Worm (Caenorhabditis elegans) whole organism, midembryonic: ENCODE measurements around the gene C31A11.13.

ENCODE experiments used
- T22C8.4 ChIP-seq: fragments of 200-800 bp; sonication (Bioruptor generic); IDR thresholded peaks from 2 replicates; pipeline ENCODE4 v1.3.6; 2022; ENCODE audit warnings: missing genetic modification characterization, missing compliant biosample characterization
- cog-1 ChIP-seq: sonication (generic microtip); optimal IDR thresholded peaks from 2 replicates; lab custom pipeline; 2016; ENCODE audit warnings: missing genetic modification characterization, missing compliant biosample characterization
- flt-1 ChIP-seq: fragments of 200-800 bp; sonication (Bioruptor generic); IDR thresholded peaks from 2 replicates; pipeline ENCODE4 v1.3.6; 2022; ENCODE audit warnings: missing genetic modification characterization, missing compliant biosample characterization
- klf-2 ChIP-seq: fragments of 200-800 bp; sonication (Bioruptor generic); conservative IDR thresholded peaks from 2 replicates; pipeline ENCODE4 v1.3.6; 2022; ENCODE audit warnings: missing genetic modification reagents, missing genetic modification characterization, missing compliant biosample characterization
- med-1 ChIP-seq: sonication (generic microtip); optimal IDR thresholded peaks from 2 replicates; lab custom pipeline; 2017; ENCODE audit warnings: missing genetic modification characterization, mild to moderate bottlenecking, missing compliant biosample characterization, antibody characterized with exemption, missing genetic modification reagents; ENCODE audit not compliant: insufficient read depth
- ref-1 ChIP-seq: fragments of 200-800 bp; sonication (Bioruptor generic); conservative IDR thresholded peaks from 2 replicates; pipeline ENCODE4 v1.3.6; 2022; ENCODE audit warnings: missing genetic modification reagents, missing genetic modification characterization, missing compliant biosample characterization
- tab-1 ChIP-seq: fragments of 200-800 bp; sonication (Bioruptor generic); IDR thresholded peaks from 2 replicates; pipeline ENCODE4 v1.3.6; 2022; ENCODE audit warnings: missing genetic modification characterization, missing compliant biosample characterization
- ztf-23 ChIP-seq: fragments of 200-800 bp; sonication (Bioruptor generic); IDR thresholded peaks from 2 replicates; pipeline ENCODE4 v1.3.6; 2022; ENCODE audit warnings: missing genetic modification reagents, missing genetic modification characterization, missing compliant biosample characterization
- ztf-29 ChIP-seq: fragments of 200-800 bp; sonication (Bioruptor generic); IDR thresholded peaks from 2 replicates; pipeline ENCODE4 v1.3.6; 2022; ENCODE audit warnings: missing genetic modification reagents, missing genetic modification characterization, missing compliant biosample characterization

Gene C31A11.13

DNA sequence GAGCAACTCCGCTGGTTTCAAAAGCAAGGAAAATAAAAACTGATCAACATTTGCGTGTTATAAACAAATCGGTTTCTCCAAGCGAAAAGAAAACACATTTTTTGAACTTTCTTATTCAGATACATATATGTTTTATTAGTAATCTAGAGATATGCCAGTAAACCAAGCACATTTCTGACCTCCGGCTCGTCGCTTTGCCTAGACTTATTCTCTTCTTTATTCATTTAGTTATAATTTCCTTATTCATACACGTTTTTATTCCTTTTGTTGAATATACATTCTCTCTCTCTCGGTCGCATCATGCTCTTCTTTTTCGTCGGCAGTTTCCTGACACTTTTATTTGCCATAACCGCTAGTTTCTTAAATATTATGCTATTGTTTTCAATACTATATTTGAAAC is 3.7 kb downstream of the C31A11.13 start, which contains the start of gene srbc-84:
Gene srbc-84, plus strand, starts transcription at position 301 of the 400 bp plus-strand sequence.
- TF ChIP-seq ztf-29 = no peak
- no peak for TF ChIP-seq T22C8.4 (GFP tag; lab: Robert Waterston, UW)
- no peak for TF ChIP-seq flt-1 (GFP tag; lab: Robert Waterston, UW)
- TF ChIP-seq ztf-23 (GFP tag; lab: Robert Waterston, UW) = no peak
- no peak for TF ChIP-seq cog-1 (tag; lab: Kevin White, UChicago)
- no peak for TF ChIP-seq ref-1
- TF ChIP-seq tab-1 = no peak
- TF ChIP-seq klf-2 (GFP tag; lab: Robert Waterston, UW) = no peak
- no peak for TF ChIP-seq med-1 (GFP tag; lab: Kevin White, UChicago)

DNA sequence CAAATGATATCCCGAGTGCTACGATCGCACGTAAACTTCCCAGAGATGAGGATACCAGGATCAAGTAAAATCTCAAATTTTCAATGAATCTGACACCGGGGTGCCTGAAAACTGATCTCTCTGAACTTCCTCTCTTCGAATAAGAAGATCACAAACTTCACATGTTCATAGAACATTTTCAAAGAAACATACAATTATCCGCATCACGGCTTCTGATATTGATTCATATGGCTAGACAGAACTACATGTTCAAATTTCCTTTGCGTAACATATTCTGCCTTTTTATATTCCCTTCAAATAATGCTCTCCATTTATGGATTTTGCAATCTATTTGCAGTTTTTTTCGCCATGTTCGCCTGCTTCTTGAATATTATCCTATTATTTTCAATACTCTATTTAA is 5.3 kb downstream of the C31A11.13 start, which contains the start of gene srbc-83:
Gene srbc-83, plus strand, starts transcription at position 301 of the 400 bp plus-strand sequence.
- TF ChIP-seq flt-1 (GFP tag; lab: Robert Waterston, UW) = no peak
- no peak for TF ChIP-seq cog-1 (tag; lab: Kevin White, UChicago)
- TF ChIP-seq klf-2 (GFP tag; lab: Robert Waterston, UW) = no peak
- TF ChIP-seq med-1 (GFP tag; lab: Kevin White, UChicago) = no peak
- TF ChIP-seq ref-1 = no peak
- TF ChIP-seq tab-1 = no peak
- no peak for TF ChIP-seq T22C8.4 (GFP tag; lab: Robert Waterston, UW)
- TF ChIP-seq ztf-23 (GFP tag; lab: Robert Waterston, UW) = no peak

DNA sequence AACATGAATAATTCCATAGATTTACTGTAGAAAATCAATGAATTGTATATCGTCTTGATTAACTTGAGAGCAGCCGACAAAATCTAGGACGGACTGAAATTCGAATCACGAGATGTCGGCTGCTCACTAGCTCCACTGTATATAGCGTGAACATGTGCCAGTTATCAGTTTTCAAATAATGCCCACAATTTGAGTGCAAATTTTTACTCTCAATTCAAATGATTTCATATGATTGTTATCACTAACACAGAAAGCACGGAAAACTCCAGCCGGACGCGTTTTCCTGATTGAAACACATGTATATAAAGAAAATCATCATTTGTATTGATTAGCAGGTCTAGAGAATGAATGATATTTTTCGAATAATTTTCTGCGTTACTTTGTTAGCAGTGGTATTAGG is 9.9 kb downstream of the C31A11.13 start, which contains the start of gene oac-5:
Gene oac-5, plus strand, starts transcription at position 301 of the 400 bp plus-strand sequence.
- no peak for TF ChIP-seq ref-1
- no peak for TF ChIP-seq cog-1 (tag; lab: Kevin White, UChicago)
- no peak for TF ChIP-seq flt-1 (GFP tag; lab: Robert Waterston, UW)
- no peak for TF ChIP-seq T22C8.4 (GFP tag; lab: Robert Waterston, UW)
- TF ChIP-seq ztf-29 = no peak
- no peak for TF ChIP-seq med-1 (GFP tag; lab: Kevin White, UChicago)
- TF ChIP-seq ztf-23 (GFP tag; lab: Robert Waterston, UW) = no peak
- TF ChIP-seq tab-1 = no peak
- TF ChIP-seq klf-2 (GFP tag; lab: Robert Waterston, UW) = no peak

DNA sequence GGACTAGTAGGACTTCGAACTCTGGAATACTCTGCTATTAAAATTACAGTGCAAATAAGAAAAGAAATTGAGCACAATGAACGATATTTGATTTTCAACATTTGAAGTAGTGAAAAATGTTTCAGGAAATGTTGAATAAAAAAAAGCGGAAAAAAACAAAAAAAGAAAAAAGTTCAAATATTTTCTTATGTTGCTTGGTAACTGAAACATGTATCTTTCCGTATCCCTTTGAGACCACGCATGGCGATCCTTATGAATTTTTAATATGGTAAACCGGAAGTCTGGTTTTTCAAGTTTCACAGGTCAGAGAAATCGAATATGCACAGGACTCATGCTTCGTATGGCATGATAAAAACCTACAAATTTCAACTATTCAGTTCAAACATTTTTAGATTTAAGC is 14.7 kb downstream of the C31A11.13 start, which contains the start of gene F28G4.3:
Gene F28G4.3, minus strand, starts transcription at position 101 of the 400 bp plus-strand sequence.
- TF ChIP-seq tab-1 (no peak), ztf-29 (no peak), klf-2 (GFP tag; lab: Robert Waterston, UW) (no peak), T22C8.4 (GFP tag; lab: Robert Waterston, UW) (no peak), cog-1 (tag; lab: Kevin White, UChicago) (no peak), flt-1 (GFP tag; lab: Robert Waterston, UW) (no peak), ztf-23 (GFP tag; lab: Robert Waterston, UW) (no peak), med-1 (GFP tag; lab: Kevin White, UChicago) (no peak), ref-1 (no peak)

DNA sequence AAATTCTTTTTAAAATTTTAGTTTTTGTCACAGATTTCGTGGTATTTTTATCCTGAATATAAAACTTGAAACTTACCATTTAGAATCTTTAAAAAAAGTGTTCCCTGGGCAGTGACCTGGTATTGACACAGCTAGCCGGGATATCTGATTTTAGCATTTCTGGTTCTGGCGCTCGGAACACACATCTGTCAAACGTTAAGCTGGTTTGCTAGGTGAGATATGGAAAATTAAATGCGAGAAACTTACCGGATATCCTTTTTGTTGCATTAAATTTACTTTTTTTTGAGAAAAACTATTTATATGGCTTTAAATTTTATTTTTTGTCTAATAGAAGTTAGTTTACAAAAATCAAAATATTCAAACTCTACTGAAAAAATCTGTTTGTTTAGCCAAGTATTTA is 16.6 kb downstream of the C31A11.13 start, which contains the start of gene F28G4.4:
Gene F28G4.4, minus strand, starts transcription at position 101 of the 400 bp plus-strand sequence.
- TF ChIP-seq klf-2 (GFP tag; lab: Robert Waterston, UW) (no peak), ztf-23 (GFP tag; lab: Robert Waterston, UW) (no peak), tab-1 (no peak), ztf-29 (no peak), T22C8.4 (GFP tag; lab: Robert Waterston, UW) (no peak), cog-1 (tag; lab: Kevin White, UChicago) (no peak), med-1 (GFP tag; lab: Kevin White, UChicago) (no peak)

DNA sequence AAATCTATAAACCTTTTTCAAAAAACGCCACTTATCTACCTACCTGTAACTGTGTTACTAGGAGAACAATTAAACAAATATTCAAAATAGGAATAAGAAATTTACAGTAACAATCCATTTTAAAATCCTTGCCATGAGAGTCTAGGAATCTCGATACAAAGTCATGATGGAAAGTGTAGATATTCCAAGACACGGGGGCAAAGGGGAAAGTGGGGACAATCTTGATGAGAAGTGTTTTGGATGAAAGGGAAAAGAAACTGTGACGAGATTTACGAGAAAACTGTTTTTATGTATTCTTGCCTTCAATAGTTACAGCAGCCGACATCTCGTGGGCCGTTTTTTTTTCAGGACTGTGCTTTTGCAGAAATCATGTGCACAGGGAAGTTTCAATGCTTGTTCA is 20.2 kb downstream of the C31A11.13 start, which contains the start of gene F28G4.2:
Gene F28G4.2, minus strand, starts transcription at position 175 of the 400 bp plus-strand sequence.
- TF ChIP-seq med-1 (GFP tag; lab: Kevin White, UChicago) = no peak
- TF ChIP-seq ztf-23 (GFP tag; lab: Robert Waterston, UW) = no peak
- no peak for TF ChIP-seq cog-1 (tag; lab: Kevin White, UChicago)
- TF ChIP-seq flt-1 (GFP tag; lab: Robert Waterston, UW) = no peak
- TF ChIP-seq ztf-29 = no peak
- TF ChIP-seq T22C8.4 (GFP tag; lab: Robert Waterston, UW) = no peak
- no peak for TF ChIP-seq klf-2 (GFP tag; lab: Robert Waterston, UW)
- TF ChIP-seq ref-1 = no peak
- TF ChIP-seq tab-1 = no peak

DNA sequence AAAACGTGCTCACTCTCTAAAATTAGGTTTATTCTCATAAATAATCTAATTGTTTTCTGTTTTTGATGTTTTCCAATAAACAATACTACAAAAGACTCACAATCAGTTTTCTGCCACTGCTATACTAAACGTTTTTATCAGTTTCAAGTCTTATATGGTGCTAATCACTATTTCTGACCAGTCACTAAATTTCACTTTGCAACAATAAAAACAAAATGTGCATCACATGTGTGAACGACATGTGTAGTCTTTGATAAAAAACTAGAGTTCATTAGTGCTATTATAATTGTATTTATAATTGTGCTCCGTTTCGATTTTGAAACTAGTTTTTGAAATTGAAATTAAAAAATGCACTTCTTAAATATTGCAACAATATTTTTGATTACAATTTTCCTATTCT is 24.4 kb downstream of the C31A11.13 start, which contains the start of gene cyp-37B1:
Gene cyp-37B1, plus strand, starts transcription at position 199 of the 400 bp plus-strand sequence.
- TF ChIP-seq tab-1 (no peak), med-1 (GFP tag; lab: Kevin White, UChicago) (no peak), klf-2 (GFP tag; lab: Robert Waterston, UW) (no peak), ztf-29 (no peak), cog-1 (tag; lab: Kevin White, UChicago) (no peak), flt-1 (GFP tag; lab: Robert Waterston, UW) (no peak), ztf-23 (GFP tag; lab: Robert Waterston, UW) (no peak), ref-1 (no peak), T22C8.4 (GFP tag; lab: Robert Waterston, UW) (no peak)

DNA sequence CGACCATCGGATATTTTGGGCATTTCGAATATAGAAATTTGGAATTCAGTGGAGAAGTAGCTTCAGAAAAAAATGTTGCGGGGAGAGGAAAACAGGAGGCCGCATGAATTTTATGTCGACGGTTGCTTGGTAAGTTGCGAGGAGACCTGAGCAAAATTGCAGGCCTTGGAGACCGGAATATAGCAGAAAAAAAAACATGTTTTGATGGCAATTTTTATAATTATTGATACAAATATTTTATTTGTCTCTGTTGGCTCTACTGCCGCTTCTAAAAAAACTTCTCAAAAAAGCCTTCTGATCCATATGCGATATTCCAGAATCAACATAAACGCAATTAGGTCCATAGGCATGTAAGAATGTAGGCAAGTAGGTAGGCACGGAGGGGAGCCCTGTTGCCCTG is 27.0 kb downstream of the C31A11.13 start, which contains the start of gene pacl-1:
Gene pacl-1, minus strand, starts transcription at position 101 of the 400 bp plus-strand sequence.
- TF ChIP-seq flt-1 (GFP tag; lab: Robert Waterston, UW) = no peak
- no peak for TF ChIP-seq med-1 (GFP tag; lab: Kevin White, UChicago)

DNA sequence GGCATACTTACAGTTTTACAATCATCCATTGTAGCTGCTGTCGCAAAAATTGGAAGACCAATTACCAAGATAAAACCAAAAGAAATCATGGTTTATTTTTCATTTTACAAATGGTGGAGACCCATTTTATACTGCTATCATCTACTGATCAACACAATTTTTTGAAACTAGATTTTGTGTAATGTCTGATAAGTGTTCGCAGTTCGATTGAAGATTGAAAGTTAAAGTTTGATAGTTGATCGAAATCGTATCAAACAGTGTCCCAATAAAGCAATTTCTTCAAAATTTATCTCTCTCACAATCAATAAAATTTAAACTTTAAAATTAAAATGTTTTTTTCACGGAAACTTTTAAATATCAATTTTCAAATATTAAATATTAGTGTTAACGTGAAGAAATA is 31.2 kb downstream of the C31A11.13 start, which contains the start of gene T13F3.6:
Gene T13F3.6, minus strand, starts transcription at position 101 of the 400 bp plus-strand sequence.
- TF ChIP-seq ref-1 = no peak
- TF ChIP-seq tab-1 = no peak
- TF ChIP-seq ztf-23 (GFP tag; lab: Robert Waterston, UW) = no peak
- TF ChIP-seq T22C8.4 (GFP tag; lab: Robert Waterston, UW) = no peak

DNA sequence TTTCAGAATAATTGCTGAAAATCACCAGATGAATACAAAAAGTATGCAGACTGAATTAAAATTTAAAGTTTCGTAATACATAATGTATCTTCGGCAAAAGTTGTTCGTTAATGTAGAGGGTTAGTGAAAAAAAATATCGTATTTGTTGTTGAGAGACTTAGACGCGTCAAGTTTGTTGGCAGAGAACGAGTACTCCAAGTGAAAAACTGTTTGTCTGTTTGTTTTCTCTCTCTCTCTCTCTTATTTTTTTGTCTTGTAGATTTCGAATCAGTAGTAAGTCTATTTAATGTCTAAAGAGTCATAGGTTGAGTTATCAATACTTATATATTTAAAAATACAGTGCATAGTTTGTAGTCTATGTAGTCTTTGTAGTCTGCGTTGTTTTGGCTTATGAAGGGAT is 32.8 kb downstream of the C31A11.13 start, which contains the start of the genes fbxa-2 and T13F3.8:
Gene fbxa-2, minus strand, starts transcription at position 101 of the 400 bp plus-strand sequence.
Gene T13F3.8, plus strand, starts transcription at position 245 of the 400 bp plus-strand sequence.
- TF ChIP-seq klf-2 (GFP tag; lab: Robert Waterston, UW) (no peak), T22C8.4 (GFP tag; lab: Robert Waterston, UW) (no peak), cog-1 (tag; lab: Kevin White, UChicago) (no peak), ztf-23 (GFP tag; lab: Robert Waterston, UW) (no peak), ref-1 (no peak), ztf-29 (no peak), tab-1 (no peak), med-1 (GFP tag; lab: Kevin White, UChicago) (no peak), flt-1 (GFP tag; lab: Robert Waterston, UW) (no peak)
